Worm (Caenorhabditis elegans): ENCODE data around the gene rad-50.

rad-50 gene

DNA sequence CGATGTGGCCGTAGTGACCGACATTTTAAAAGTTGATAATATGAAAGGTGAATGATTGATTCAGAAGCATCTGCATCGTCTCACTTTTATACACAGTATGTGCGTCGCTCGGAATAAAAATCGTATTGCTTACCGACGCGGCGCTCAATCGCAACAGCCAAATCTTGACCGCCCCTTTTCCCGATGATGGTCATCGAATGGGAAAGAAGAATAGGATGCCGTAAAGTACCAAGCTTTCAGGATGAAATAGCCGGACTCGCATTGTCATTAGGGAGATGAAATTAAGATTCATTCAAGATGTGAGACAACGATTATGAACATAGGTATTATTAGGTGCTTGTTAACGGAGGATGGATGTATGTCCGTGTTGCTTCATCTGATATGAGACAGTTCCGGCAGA, 46.9 kb upstream of the rad-50 start, which contains the start of gene lon-3:
lon-3 (minus strand) TSS at position 101 of the 400 bp plus-strand sequence.
- TF ChIP-seq lin-39 (tag; optimal IDR thresholded peaks at IDR 0.05): no peak
- TF ChIP-seq dmd-9 (GFP tag; IDR thresholded peaks at IDR 0.05): no peak

DNA sequence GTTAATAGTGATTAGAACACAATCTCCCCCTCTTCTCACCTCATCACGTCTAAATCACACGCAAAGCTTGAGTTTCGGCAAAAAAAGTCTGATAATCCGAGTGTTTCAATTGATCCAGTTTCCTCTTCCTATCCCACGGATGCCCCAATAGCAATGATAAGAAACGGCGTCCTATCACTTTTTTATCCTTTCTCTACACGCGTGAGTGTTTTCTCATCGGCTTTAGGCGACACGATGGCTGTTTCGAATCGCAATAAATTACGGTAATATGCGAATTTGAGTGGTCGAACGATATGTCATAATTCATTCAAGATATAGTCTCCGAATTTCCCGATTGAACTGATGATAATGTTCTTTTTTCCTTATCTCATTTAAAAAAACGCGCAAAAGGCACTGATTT, 46.0 kb upstream of the rad-50 start:
- TF ChIP-seq jun-1 (tag; optimal IDR thresholded peaks at IDR 0.05) (no peak), aly-2 (tag; optimal IDR thresholded peaks at IDR 0.05) (no peak), Y75B8A.6 (GFP tag; IDR thresholded peaks at IDR 0.05) (no peak), zfp-2 (tag; optimal IDR thresholded peaks at IDR 0.05) (no peak), hlh-30 (tag; optimal IDR thresholded peaks at IDR 0.05; ENCODE audit: insufficient read depth) (peak; percentile 34), lsy-2 (tag; optimal IDR thresholded peaks at IDR 0.05) (peak in 1 of 2 experiments; percentile 4), mdl-1 (tag; optimal IDR thresholded peaks at IDR 0.05) (peak in 1 of 2 experiments; percentile 57), hlh-11 (tag; optimal IDR thresholded peaks at IDR 0.05) (peak; percentile 72), nhr-48 (tag; optimal IDR thresholded peaks at IDR 0.05) (peak; percentile 60), nhr-28 (tag; optimal IDR thresholded peaks at IDR 0.05) (peak; percentile 63), php-3 (GFP tag; IDR thresholded peaks at IDR 0.05) (0 out of 2 replicates have a peak, but pooled peaks have one; percentile 14), mxl-3 (GFP tag; optimal IDR thresholded peaks at IDR 0.05) (peak; percentile 77), zip-11 (GFP tag; IDR thresholded peaks at IDR 0.05) (no peak), ceh-20 (GFP tag; IDR thresholded peaks at IDR 0.05) (no peak), F37D6.2 (tag; optimal IDR thresholded peaks at IDR 0.05) (no peak), duxl-1 (tag; optimal IDR thresholded peaks at IDR 0.05; ENCODE audit: poor library complexity) (no peak), nhr-6 (tag; optimal IDR thresholded peaks at IDR 0.05) (no peak), mxl-2 (GFP tag; conservative IDR thresholded peaks at IDR 0.05) (no peak), nhr-11 (tag; optimal IDR thresholded peaks at IDR 0.05) (no peak)

DNA sequence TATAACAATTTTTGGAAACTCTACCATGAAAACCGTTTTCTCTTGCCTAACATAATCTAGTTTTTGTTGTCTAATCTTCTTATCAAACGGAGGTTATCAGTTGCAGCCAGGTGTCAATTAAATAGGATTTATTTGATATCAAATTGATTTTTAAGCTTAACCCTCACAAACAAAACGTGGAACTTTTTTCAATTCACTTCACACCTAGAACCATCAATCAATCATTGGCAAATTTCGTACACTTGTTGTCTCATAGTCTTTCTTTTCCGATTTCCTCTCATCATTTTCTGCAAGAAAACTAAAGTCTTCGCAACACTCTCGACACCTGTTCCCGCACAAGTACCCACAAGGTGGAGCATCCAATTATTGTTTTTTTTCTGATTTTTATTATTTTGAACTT, 36.8 kb upstream of the rad-50 start:
- no peak for TF ChIP-seq egl-43 (GFP tag; IDR thresholded peaks at IDR 0.05)
- peak; percentile 87 for TF ChIP-seq dmd-6 (GFP tag; IDR thresholded peaks at IDR 0.05)
- TF ChIP-seq dve-1 (tag; optimal IDR thresholded peaks at IDR 0.05; ENCODE audit: insufficient read depth): peak; percentile 15
- peak; percentile 3 for TF ChIP-seq pqm-1 (tag; optimal IDR thresholded peaks at IDR 0.05)
- peak in 1 of 2 experiments; percentile 65 for TF ChIP-seq daf-16 (GFP tag; optimal IDR thresholded peaks at IDR 0.05)
- TF ChIP-seq daf-16 (tag; optimal IDR thresholded peaks at IDR 0.05): no peak
- peak in 1 of 2 experiments; percentile 58 for TF ChIP-seq unc-62 (GFP tag; optimal IDR thresholded peaks at IDR 0.05 in 1 of 2)
- no peak for TF ChIP-seq unc-62 (tag; optimal IDR thresholded peaks at IDR 0.05)

DNA sequence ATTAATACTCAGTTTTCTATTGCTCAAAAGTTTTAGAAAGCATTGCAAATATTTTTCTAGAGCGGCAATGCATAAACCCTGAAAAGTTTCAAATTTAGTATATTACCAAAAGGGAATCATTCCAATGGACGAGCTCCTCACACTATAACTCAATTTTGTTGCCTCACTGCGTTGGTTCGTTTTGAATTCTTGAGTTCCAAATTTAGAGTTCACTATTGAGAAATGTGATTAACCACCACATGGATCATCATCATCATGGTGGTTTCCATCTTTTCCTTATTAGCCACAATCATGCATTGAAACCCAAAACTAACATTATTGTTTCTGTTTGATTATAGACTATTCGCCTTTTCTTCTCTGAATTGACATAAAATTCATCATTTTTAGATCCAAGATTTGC, 35.5 kb upstream of the rad-50 start:
- TF ChIP-seq spr-3 (GFP tag; optimal IDR thresholded peaks at IDR 0.05) (no peak), ces-1 (GFP tag; optimal IDR thresholded peaks at IDR 0.05) (peak; percentile 34)

DNA sequence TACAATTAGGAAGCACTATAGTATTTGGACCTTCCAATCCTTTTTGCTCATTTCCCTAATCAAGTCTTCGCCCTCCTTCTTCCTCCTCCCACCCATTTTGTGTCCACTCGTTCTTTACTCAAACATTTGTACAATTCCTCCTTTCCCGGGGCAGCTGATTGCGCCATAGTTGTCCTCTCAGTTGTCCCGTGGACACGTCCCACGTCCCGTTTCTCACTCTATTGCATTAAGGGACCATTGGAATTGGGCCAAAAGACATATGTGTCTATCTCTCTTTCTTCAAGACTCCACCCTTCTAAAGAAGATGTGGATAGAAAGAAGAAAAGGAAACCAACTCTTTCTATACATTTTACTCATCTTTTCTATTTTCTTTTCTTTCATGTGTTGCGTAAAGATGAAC, 34.4 kb upstream of the rad-50 start:
- TF ChIP-seq zip-11 (GFP tag; IDR thresholded peaks at IDR 0.05) (no peak), T20F7.1 (GFP tag; optimal IDR thresholded peaks at IDR 0.05) (no peak), lim-7 (GFP tag; IDR thresholded peaks at IDR 0.05) (no peak), tag-97 (GFP tag; IDR thresholded peaks at IDR 0.05) (no peak), aha-1 (tag) (peak; percentile 78), ces-1 (GFP tag; optimal IDR thresholded peaks at IDR 0.05) (peak; percentile 21)
